Fruit fly (Drosophila melanogaster): Measurements from ENCODE around the gene CG10348.

- TF ChIP-seq GATAd (GFP tag; optimal IDR thresholded peaks at IDR 0.05) (no peak), h (GFP tag; optimal IDR thresholded peaks at IDR 0.05) (no peak), usp (GFP tag; optimal IDR thresholded peaks at IDR 0.05) (no peak), psq (GFP tag; optimal IDR thresholded peaks at IDR 0.05) (no peak), OdsH (GFP tag; optimal IDR thresholded peaks at IDR 0.05) (no peak), CG9705 (GFP tag; optimal IDR thresholded peaks at IDR 0.05) (no peak), woc (GFP tag; optimal IDR thresholded peaks at IDR 0.05) (no peak), CG32264 (GFP tag; optimal IDR thresholded peaks at IDR 0.05) (no peak), Vsx2 (GFP tag; optimal IDR thresholded peaks at IDR 0.05; ENCODE audit: partially characterized antibody) (no peak), Hr78 (GFP tag; optimal IDR thresholded peaks at IDR 0.05) (no peak), lola (GFP tag; optimal IDR thresholded peaks at IDR 0.05) (no peak)
These were observed 50.4 kb downstream of the CG10348 start, which contains the start of gene tos for dm6 chr2L:18681903-18682302.
